Fruit fly (Drosophila melanogaster): ENCODE measurements around the gene Ctps.

dm6 chr3L:15088285-15088684 is 9.4 kb upstream of the Ctps start:
- TF ChIP-seq CG8301 (tag; optimal IDR thresholded peaks at IDR 0.05) (no peak), Pif1B (GFP tag; optimal IDR thresholded peaks at IDR 0.05) (no peak), CG8159 (tag; optimal IDR thresholded peaks at IDR 0.05) (no peak), Ets98B (GFP tag; IDR thresholded peaks at IDR 0.05) (no peak), CG34367 (tag; optimal IDR thresholded peaks at IDR 0.05) (no peak), CG10348 (GFP tag; IDR thresholded peaks at IDR 0.05) (no peak), rn (GFP tag; IDR thresholded peaks at IDR 0.05) (no peak), CG14655 (GFP tag; optimal IDR thresholded peaks at IDR 0.05) (no peak), D1 (tag; optimal IDR thresholded peaks at IDR 0.05) (no peak), CG13204 (GFP tag; optimal IDR thresholded peaks at IDR 0.05) (no peak), CG15710 (tag; optimal IDR thresholded peaks at IDR 0.05) (no peak)

All from whole organism, pupa.